Worm (Caenorhabditis elegans) whole organism, L3 larva: ENCODE data around the gene srw-43.
A peak's percentile ranks its signal among the peaks of the same experiment; 100 is the strongest.

Experiments used
- R02D3.7 ChIP-seq: fragments of 150-350 bp; optimal IDR thresholded peaks from 2 replicates; lab custom pipeline; 2014; ENCODE audit warnings: missing biosample characterization, missing genetic modification characterization
- ZK546.5 ChIP-seq: sonication (generic microtip); optimal IDR thresholded peaks from 2 replicates; lab custom pipeline; 2017; ENCODE audit warnings: missing biosample characterization, missing genetic modification characterization
- aly-2 ChIP-seq: fragments of 150-350 bp; optimal IDR thresholded peaks from 2 replicates; lab custom pipeline; 2014; ENCODE audit warnings: missing biosample characterization, missing genetic modification characterization
- ama-1 ChIP-seq: fragments of 150-350 bp; optimal IDR thresholded peaks from 2 replicates; lab custom pipeline; 2018
- ceh-28 ChIP-seq: fragments of 150-350 bp; optimal IDR thresholded peaks from 2 replicates; lab custom pipeline; 2014; ENCODE audit warnings: missing biosample characterization, missing genetic modification reagents, missing genetic modification characterization
- ceh-82 ChIP-seq: fragments of 150-350 bp; optimal IDR thresholded peaks from 2 replicates; lab custom pipeline; 2014; ENCODE audit warnings: missing biosample characterization, missing genetic modification characterization
- elt-1 ChIP-seq: fragments of 150-350 bp; optimal IDR thresholded peaks from 2 replicates; lab custom pipeline; 2014; ENCODE audit warnings: missing biosample characterization, missing genetic modification characterization
- elt-2 ChIP-seq: sonication (generic microtip); optimal IDR thresholded peaks from 2 replicates; lab custom pipeline; 2016; ENCODE audit warnings: missing genetic modification reagents, mild to moderate bottlenecking, missing genetic modification characterization, missing compliant biosample characterization
- elt-3 ChIP-seq, 3 experiments: fragments of 150-350 bp in 1 of 3; sonication (generic microtip) in 2 of 3; optimal IDR thresholded peaks; 2 replicates in 2 of 3; 4 replicates in 1 of 3; lab custom pipeline; 2014 to 2017; ENCODE audit warnings: missing biosample characterization in 3 of 3, missing genetic modification characterization in 3 of 3
- eor-1 ChIP-seq, 2 experiments: fragments of 150-350 bp; optimal IDR thresholded peaks; 2 replicates each; lab custom pipeline; 2014 to 2018; ENCODE audit warnings: missing biosample characterization in 2 of 2, missing genetic modification characterization in 2 of 2
- fkh-10 ChIP-seq: sonication (generic microtip); optimal IDR thresholded peaks from 2 replicates; lab custom pipeline; 2017; ENCODE audit warnings: missing biosample characterization, missing genetic modification reagents, missing genetic modification characterization
- fos-1 ChIP-seq: fragments of 150-350 bp; optimal IDR thresholded peaks from 2 replicates; lab custom pipeline; 2014; ENCODE audit warnings: missing biosample characterization, missing genetic modification characterization
- hmg-11 ChIP-seq: sonication (generic microtip); optimal IDR thresholded peaks from 2 replicates; lab custom pipeline; 2016; ENCODE audit warnings: missing genetic modification characterization, missing compliant biosample characterization
- jun-1 ChIP-seq: fragments of 150-350 bp; optimal IDR thresholded peaks from 2 replicates; lab custom pipeline; 2014; ENCODE audit warnings: missing biosample characterization, missing genetic modification reagents, missing genetic modification characterization
- lin-15B ChIP-seq: fragments of 150-350 bp; optimal IDR thresholded peaks from 2 replicates; lab custom pipeline; 2014; ENCODE audit warnings: missing biosample characterization, missing genetic modification characterization
- lin-39 ChIP-seq: fragments of 150-350 bp; optimal IDR thresholded peaks from 2 replicates; lab custom pipeline; 2018; ENCODE audit warnings: missing biosample characterization, missing genetic modification reagents, missing genetic modification characterization
- lsy-12 ChIP-seq: sonication (generic microtip); optimal IDR thresholded peaks from 2 replicates; lab custom pipeline; 2016; ENCODE audit warnings: mild to moderate bottlenecking, missing genetic modification characterization, missing compliant biosample characterization
- mdl-1 ChIP-seq: fragments of 150-350 bp; optimal IDR thresholded peaks from 2 replicates; lab custom pipeline; 2014; ENCODE audit warnings: missing biosample characterization, missing genetic modification characterization
- mml-1 ChIP-seq: fragments of 150-350 bp; sonication (generic microtip); optimal IDR thresholded peaks from 3 replicates; lab custom pipeline; 2014; ENCODE audit warnings: missing biosample characterization, missing genetic modification characterization
- nfya-1 ChIP-seq: sonication (generic microtip); optimal IDR thresholded peaks from 2 replicates; lab custom pipeline; 2017; ENCODE audit warnings: missing genetic modification characterization, mild to moderate bottlenecking, missing compliant biosample characterization, antibody characterized with exemption, moderate library complexity; ENCODE audit not compliant: insufficient read depth
- nhr-11 ChIP-seq: fragments of 150-350 bp; optimal IDR thresholded peaks from 2 replicates; lab custom pipeline; 2014; ENCODE audit warnings: missing biosample characterization, missing genetic modification characterization
- nhr-12 ChIP-seq: fragments of 150-350 bp; optimal IDR thresholded peaks from 2 replicates; lab custom pipeline; 2014; ENCODE audit warnings: missing biosample characterization, missing genetic modification characterization
- nhr-25 ChIP-seq: sonication (generic microtip); optimal IDR thresholded peaks from 2 replicates; lab custom pipeline; 2017; ENCODE audit warnings: missing biosample characterization, missing genetic modification characterization
- nhr-28 ChIP-seq: fragments of 150-350 bp; optimal IDR thresholded peaks from 2 replicates; lab custom pipeline; 2014; ENCODE audit warnings: missing biosample characterization, missing genetic modification characterization
- nhr-76 ChIP-seq: fragments of 150-350 bp; sonication (generic microtip); optimal IDR thresholded peaks from 5 replicates; lab custom pipeline; 2014; ENCODE audit warnings: missing biosample characterization, missing genetic modification characterization
- nhr-77 ChIP-seq: fragments of 150-350 bp; optimal IDR thresholded peaks from 2 replicates; lab custom pipeline; 2014; ENCODE audit warnings: missing biosample characterization, missing genetic modification characterization
- pha-4 ChIP-seq: fragments of 150-350 bp; optimal IDR thresholded peaks from 2 replicates; lab custom pipeline; 2014; ENCODE audit warnings: missing biosample characterization, missing genetic modification reagents, missing genetic modification characterization
- pqm-1 ChIP-seq: fragments of 150-350 bp; optimal IDR thresholded peaks from 2 replicates; lab custom pipeline; 2017; ENCODE audit warnings: missing biosample characterization, missing genetic modification characterization, inconsistent platforms
- sea-2 ChIP-seq: fragments of 150-350 bp; sonication (generic microtip); optimal IDR thresholded peaks from 4 replicates; lab custom pipeline; 2014; ENCODE audit warnings: missing biosample characterization, missing genetic modification reagents, missing genetic modification characterization
- zag-1 ChIP-seq: fragments of 150-350 bp; optimal IDR thresholded peaks from 2 replicates; lab custom pipeline; 2014; ENCODE audit warnings: missing biosample characterization, missing genetic modification characterization
- ztf-4 ChIP-seq: fragments of 150-350 bp; optimal IDR thresholded peaks from 2 replicates; lab custom pipeline; 2014; ENCODE audit warnings: missing biosample characterization, missing genetic modification characterization

Gene srw-43

ce11 chrV:16685725-16686124 lies at the start of gene srw-43:
Gene srw-43, plus strand, starts transcription at chrV:16686025.
- TF ChIP-seq pqm-1 (tag; lab: Kevin White, UChicago) (no peak), lin-39 (tag; lab: Kevin White, UChicago) (no peak), hmg-11 (no peak), eor-1 (tag; optimal IDR thresholded peaks at IDR 0.05; lab: Kevin White, UChicago) (no peak), nhr-77 (tag; lab: Kevin White, UChicago) (no peak), R02D3.7 (tag; lab: Kevin White, UChicago) (no peak), mml-1 (tag; lab: Kevin White, UChicago) (no peak), fos-1 (no peak), nhr-11 (tag; lab: Kevin White, UChicago) (no peak), ceh-28 (no peak), fkh-10 (GFP tag; lab: Kevin White, UChicago) (no peak), mdl-1 (tag; lab: Kevin White, UChicago) (no peak), jun-1 (tag; lab: Kevin White, UChicago) (no peak), nhr-12 (tag; lab: Kevin White, UChicago) (no peak), nhr-28 (no peak), ceh-82 (tag; lab: Kevin White, UChicago) (no peak), pha-4 (tag; lab: Kevin White, UChicago) (no peak)

DNA sequence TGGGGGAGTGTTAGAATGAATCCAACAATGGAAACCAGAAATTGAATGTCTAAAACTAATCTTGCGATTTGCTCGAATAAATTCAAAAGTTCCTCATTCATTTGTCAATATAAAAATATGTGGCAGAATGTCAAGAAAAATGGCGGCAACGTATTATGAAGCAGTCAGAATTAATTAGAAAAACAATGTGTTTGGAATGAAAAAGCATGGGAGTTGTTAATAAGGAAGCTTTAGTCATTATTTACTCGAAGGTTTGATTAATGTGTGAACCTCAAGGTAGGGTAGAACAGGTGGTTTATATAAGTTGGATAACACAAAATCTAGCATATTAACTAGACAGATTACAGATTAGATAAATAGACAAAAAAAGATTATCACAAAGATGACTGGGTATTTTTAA lies 47.6 kb upstream of the srw-43 start, which contains the start of gene srw-76:
srw-76 (minus strand) TSS at position 101 of the 400 bp plus-strand sequence.
- TF ChIP-seq ceh-82 (tag; lab: Kevin White, UChicago), result no peak
- no peak for TF ChIP-seq nhr-12 (tag; lab: Kevin White, UChicago)
- TF ChIP-seq pqm-1 (tag; lab: Kevin White, UChicago), result no peak
- TF ChIP-seq zag-1 (tag; lab: Kevin White, UChicago), result no peak
- no peak for TF ChIP-seq lin-39 (tag; lab: Kevin White, UChicago)
- no peak for TF ChIP-seq sea-2 (GFP tag; lab: Kevin White, UChicago)
- no peak for TF ChIP-seq ztf-4 (tag; lab: Kevin White, UChicago)
- TF ChIP-seq nfya-1 (tag; lab: Kevin White, UChicago), result no peak
- no peak for TF ChIP-seq lin-15B
- no peak for TF ChIP-seq ama-1 (lab: Kevin White, UChicago)
- TF ChIP-seq pha-4 (tag; lab: Kevin White, UChicago), result no peak
- no peak for TF ChIP-seq nhr-25 (tag; lab: Kevin White, UChicago)

DNA sequence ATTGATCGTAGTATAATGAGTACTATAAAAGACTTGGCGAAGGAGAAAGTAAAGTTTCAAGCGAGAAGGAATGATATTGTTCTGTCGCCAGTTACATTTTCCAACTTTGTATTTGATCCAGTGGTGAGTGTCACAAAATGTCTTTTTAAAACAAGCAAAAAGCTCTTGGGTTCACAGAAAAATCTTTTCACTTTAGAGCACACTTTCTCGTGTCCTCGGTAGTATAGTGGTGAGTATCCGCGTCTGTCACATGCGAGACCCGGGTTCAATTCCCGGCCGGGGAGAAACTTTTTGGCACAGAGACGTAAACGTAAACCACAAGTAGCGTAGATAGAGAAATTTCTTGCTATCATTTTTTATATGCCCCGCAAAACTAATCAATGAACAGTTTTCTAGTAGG lies 45.5 kb upstream of the srw-43 start:
- TF ChIP-seq lin-15B (no peak), elt-2 (tag; lab: Kevin White, UChicago) (peak; percentile 32), elt-1 (tag; lab: Kevin White, UChicago) (no peak)

DNA sequence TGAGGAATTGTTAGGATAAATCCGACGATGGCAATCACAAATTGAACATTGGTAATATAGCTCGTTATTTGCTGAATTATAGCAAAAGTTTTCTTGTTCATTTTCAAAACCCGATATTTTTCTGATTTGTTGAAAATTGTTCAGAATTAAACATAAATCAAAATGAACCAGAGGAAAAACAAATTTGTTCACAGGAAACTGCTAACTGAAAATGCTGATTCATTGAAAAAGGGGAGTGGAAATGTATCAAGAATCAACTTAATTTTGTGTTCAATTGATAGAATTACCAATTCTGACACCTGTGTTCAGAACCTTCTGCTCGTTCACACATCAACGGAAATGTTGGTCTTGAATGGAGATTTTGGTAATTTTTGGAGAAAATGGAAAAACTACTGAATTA lies 42.3 kb upstream of the srw-43 start, which contains the start of gene srw-77:
srw-77 (minus strand) TSS at position 101 of the 400 bp plus-strand sequence.
- TF ChIP-seq ceh-28 (no peak), elt-3 (tag; optimal IDR thresholded peaks at IDR 0.05; lab: Kevin White, UChicago) (no peak), lsy-12 (tag; lab: Kevin White, UChicago) (no peak), nhr-77 (tag; lab: Kevin White, UChicago) (no peak), fkh-10 (GFP tag; lab: Kevin White, UChicago) (no peak), pqm-1 (tag; lab: Kevin White, UChicago) (no peak), mml-1 (tag; lab: Kevin White, UChicago) (no peak), elt-2 (tag; lab: Kevin White, UChicago) (no peak), nhr-76 (tag; lab: Kevin White, UChicago) (no peak), ZK546.5 (tag; lab: Kevin White, UChicago) (no peak), ama-1 (lab: Kevin White, UChicago) (no peak), nhr-28 (no peak), aly-2 (tag; lab: Kevin White, UChicago) (no peak), jun-1 (tag; lab: Kevin White, UChicago) (no peak), zag-1 (tag; lab: Kevin White, UChicago) (no peak), elt-1 (tag; lab: Kevin White, UChicago) (no peak)

ce11 chrV:16645201-16645940 lies 40.5 kb upstream of the srw-43 start, which contains the start of gene W06G6.17:
Gene W06G6.17, minus strand, starts transcription at chrV:16645251.
- TF ChIP-seq nhr-25 (tag; lab: Kevin White, UChicago), result no peak
- TF ChIP-seq elt-2 (tag; lab: Kevin White, UChicago), result peak; percentile 11
